Worm (Caenorhabditis elegans) whole organism, L3 larva: ENCODE results near the gene dsh-1.

Experiments used
- elt-1 ChIP-seq: fragments of 150-350 bp; optimal IDR thresholded peaks from 2 replicates; lab custom pipeline; 2014; ENCODE audit warnings: missing biosample characterization, missing genetic modification characterization
- nhr-11 ChIP-seq: fragments of 150-350 bp; optimal IDR thresholded peaks from 2 replicates; lab custom pipeline; 2014; ENCODE audit warnings: missing biosample characterization, missing genetic modification characterization
- skn-1 ChIP-seq: fragments of 150-350 bp; optimal IDR thresholded peaks from 2 replicates; lab custom pipeline; 2014; ENCODE audit warnings: missing biosample characterization, missing genetic modification characterization
- unc-39 ChIP-seq: sonication (generic microtip); optimal IDR thresholded peaks from 4 replicates; lab custom pipeline; 2017; ENCODE audit warnings: missing biosample characterization, missing genetic modification characterization

ce11 chrII:5170932-5171331 is 54.3 kb downstream of the dsh-1 start, which contains the start of gene srb-1:
- TF ChIP-seq skn-1 (no peak), unc-39 (no peak), nhr-11 (tag; lab: Kevin White, UChicago) (no peak), elt-1 (no peak)
